Worm (Caenorhabditis elegans) whole organism, L4 larva: ENCODE results near the gene Y50D4B.1.

Experiments used
- T26A8.4 ChIP-seq: fragments of 200-800 bp; sonication (Bioruptor generic); IDR thresholded peaks from 2 replicates; pipeline ENCODE4 v1.3.6; 2022; ENCODE audit warnings: missing genetic modification characterization, missing compliant biosample characterization
- Y105C5A.15 ChIP-seq: fragments of 200-800 bp; sonication (Bioruptor generic); IDR thresholded peaks from 2 replicates; pipeline ENCODE4 v1.3.6; 2022; ENCODE audit warnings: missing genetic modification characterization, missing compliant biosample characterization
- Y48G9A.11 ChIP-seq: fragments of 200-800 bp; sonication (Bioruptor generic); IDR thresholded peaks from 2 replicates; pipeline ENCODE4 v1.3.6; 2022; ENCODE audit warnings: missing genetic modification reagents, missing genetic modification characterization, missing compliant biosample characterization
- Y5F2A.4 ChIP-seq: fragments of 200-800 bp; sonication (Bioruptor generic); optimal IDR thresholded peaks from 2 replicates; lab custom pipeline; 2018; ENCODE audit warnings: mild to moderate bottlenecking, missing genetic modification characterization, missing compliant biosample characterization
- Y75B8A.6 ChIP-seq: fragments of 200-800 bp; sonication (Bioruptor generic); IDR thresholded peaks from 2 replicates; pipeline ENCODE4 v1.3.6; 2022; ENCODE audit warnings: missing genetic modification reagents, missing genetic modification characterization, missing compliant biosample characterization
- aha-1 ChIP-seq: fragments of 150-350 bp; peaks from one replicate; lab custom pipeline; 2014; ENCODE audit warnings: missing biosample characterization, missing genetic modification characterization
- ama-1 ChIP-seq: fragments of 150-350 bp; optimal IDR thresholded peaks from 2 replicates; lab custom pipeline; 2014; ENCODE audit warnings: inconsistent platforms, mixed read lengths
- arid-1 ChIP-seq: fragments of 200-800 bp; sonication (Bioruptor generic); conservative IDR thresholded peaks from 2 replicates; pipeline ENCODE4 v1.3.6; 2022; ENCODE audit warnings: missing genetic modification reagents, missing genetic modification characterization, missing compliant biosample characterization
- ceh-44 ChIP-seq: fragments of 200-800 bp; sonication (Bioruptor generic); IDR thresholded peaks from 2 replicates; pipeline ENCODE4 v1.3.6; 2022; ENCODE audit warnings: missing genetic modification reagents, missing genetic modification characterization, missing compliant biosample characterization
- ceh-62 ChIP-seq: sonication (generic microtip); optimal IDR thresholded peaks from 2 replicates; lab custom pipeline; 2017; ENCODE audit warnings: missing biosample characterization, missing genetic modification characterization
- ctbp-1 ChIP-seq: fragments of 200-800 bp; sonication (Bioruptor generic); IDR thresholded peaks from 2 replicates; pipeline ENCODE4 v1.3.6; 2022; ENCODE audit warnings: missing genetic modification reagents, missing genetic modification characterization, missing compliant biosample characterization
- daf-16 ChIP-seq, 3 experiments: sonication (generic microtip); optimal IDR thresholded peaks; 2 replicates each; lab custom pipeline; 2016 to 2017; ENCODE audit warnings: missing genetic modification characterization in 3 of 3, missing genetic modification reagents in 3 of 3, mild to moderate bottlenecking in 2 of 3, missing compliant biosample characterization in 2 of 3, missing biosample characterization in 1 of 3, moderate library complexity in 1 of 3
- daf-19 ChIP-seq: fragments of 200-800 bp; sonication (Bioruptor generic); conservative IDR thresholded peaks from 2 replicates; pipeline ENCODE4 v1.3.6; 2022; ENCODE audit warnings: missing genetic modification characterization, missing compliant biosample characterization
- duxl-1 ChIP-seq: sonication (generic microtip); optimal IDR thresholded peaks from 2 replicates; lab custom pipeline; 2016; ENCODE audit warnings: mild to moderate bottlenecking, missing genetic modification characterization, moderate library complexity, missing compliant biosample characterization; ENCODE audit not compliant: poor library complexity
- dve-1 ChIP-seq: sonication (generic microtip); optimal IDR thresholded peaks from 2 replicates; lab custom pipeline; 2017; ENCODE audit warnings: antibody characterized with exemption, mild to moderate bottlenecking, missing genetic modification characterization, missing compliant biosample characterization; ENCODE audit not compliant: insufficient read depth
- egl-43 ChIP-seq: fragments of 200-800 bp; sonication (Bioruptor generic); IDR thresholded peaks from 2 replicates; pipeline ENCODE4 v1.3.6; 2022; ENCODE audit warnings: missing genetic modification reagents, missing genetic modification characterization, missing compliant biosample characterization
- gei-8 ChIP-seq: fragments of 200-800 bp; sonication (Bioruptor generic); optimal IDR thresholded peaks from 2 replicates; lab custom pipeline; 2018; ENCODE audit warnings: mild to moderate bottlenecking, missing genetic modification characterization, missing compliant biosample characterization
- hif-1 ChIP-seq, 2 experiments: sonication (generic microtip); optimal IDR thresholded peaks; 2 replicates each; lab custom pipeline; 2016 to 2017; ENCODE audit warnings: missing compliant biosample characterization in 2 of 2, missing genetic modification characterization in 2 of 2, missing genetic modification reagents in 2 of 2, missing genotype in 2 of 2, mild to moderate bottlenecking in 1 of 2
- hmg-1.1 ChIP-seq: fragments of 200-800 bp; sonication (Bioruptor generic); IDR thresholded peaks from 2 replicates; pipeline ENCODE4 v1.3.6; 2022; ENCODE audit warnings: missing genetic modification reagents, missing genetic modification characterization, missing compliant biosample characterization
- lim-7 ChIP-seq: fragments of 200-800 bp; sonication (Bioruptor generic); IDR thresholded peaks from 2 replicates; pipeline ENCODE4 v1.3.6; 2022; ENCODE audit warnings: missing genetic modification characterization, missing compliant biosample characterization
- lin-15B ChIP-seq: fragments of 150-350 bp; sonication (generic microtip); optimal IDR thresholded peaks from 3 replicates; lab custom pipeline; 2014; ENCODE audit warnings: missing biosample characterization, missing genetic modification characterization
- lsy-2 ChIP-seq, 2 experiments: fragments of 150-350 bp in 1 of 2; sonication (generic microtip) in 1 of 2; optimal IDR thresholded peaks; 2 replicates each; lab custom pipeline; 2014 to 2017; ENCODE audit warnings: missing biosample characterization in 2 of 2, missing genetic modification characterization in 2 of 2
- madf-5 ChIP-seq, 2 experiments: fragments of 200-800 bp; sonication (Bioruptor generic); IDR thresholded peaks; 2 replicates each; pipeline ENCODE4 v1.3.6; 2022; ENCODE audit warnings: missing compliant biosample characterization in 2 of 2, missing genetic modification characterization in 2 of 2
- madf-9 ChIP-seq: fragments of 200-800 bp; sonication (Bioruptor generic); conservative IDR thresholded peaks from 2 replicates; pipeline ENCODE4 v1.3.6; 2022; ENCODE audit warnings: missing genetic modification reagents, missing genetic modification characterization, missing compliant biosample characterization
- mep-1 ChIP-seq: fragments of 150-350 bp; sonication (generic microtip); optimal IDR thresholded peaks from 3 replicates; lab custom pipeline; 2014; ENCODE audit warnings: missing biosample characterization, missing genetic modification characterization
- mes-2 ChIP-seq: sonication (generic microtip); optimal IDR thresholded peaks from 2 replicates; lab custom pipeline; 2016; ENCODE audit warnings: missing genotype, mild to moderate bottlenecking, missing genetic modification characterization, missing compliant biosample characterization; ENCODE audit not compliant: poor library complexity, severe bottlenecking
- nhr-10 ChIP-seq: fragments of 150-350 bp; optimal IDR thresholded peaks from 2 replicates; lab custom pipeline; 2014; ENCODE audit warnings: missing biosample characterization, missing genetic modification characterization
- nhr-102 ChIP-seq: sonication (generic microtip); optimal IDR thresholded peaks from 2 replicates; lab custom pipeline; 2016; ENCODE audit warnings: mild to moderate bottlenecking, missing genetic modification characterization, moderate library complexity, missing compliant biosample characterization
- nhr-111 ChIP-seq: fragments of 200-800 bp; sonication (Bioruptor generic); optimal IDR thresholded peaks from 2 replicates; lab custom pipeline; 2018; ENCODE audit warnings: mild to moderate bottlenecking, missing genetic modification characterization, missing compliant biosample characterization
- nhr-28 ChIP-seq: fragments of 150-350 bp; optimal IDR thresholded peaks from 2 replicates; lab custom pipeline; 2014; ENCODE audit warnings: missing biosample characterization, missing genetic modification characterization
- nhr-42 ChIP-seq: fragments of 200-800 bp; sonication (Bioruptor generic); IDR thresholded peaks from 2 replicates; pipeline ENCODE4 v1.3.6; 2022; ENCODE audit warnings: missing genetic modification characterization, missing compliant biosample characterization
- nhr-6 ChIP-seq: fragments of 150-350 bp; optimal IDR thresholded peaks from 2 replicates; lab custom pipeline; 2014; ENCODE audit warnings: missing biosample characterization, missing genetic modification characterization
- nhr-76 ChIP-seq: fragments of 150-350 bp; optimal IDR thresholded peaks from 2 replicates; lab custom pipeline; 2014; ENCODE audit warnings: missing biosample characterization, missing genetic modification characterization
- nhr-77 ChIP-seq: fragments of 150-350 bp; optimal IDR thresholded peaks from 2 replicates; lab custom pipeline; 2014; ENCODE audit warnings: missing biosample characterization, missing genetic modification characterization
- pha-4 ChIP-seq, 2 experiments: fragments of 150-350 bp in 1 of 2; fragments of 200-800 bp in 1 of 2; sonication (Bioruptor generic) in 1 of 2; IDR thresholded peaks in 1 of 2; optimal IDR thresholded peaks in 1 of 2; 2 replicates each; pipeline versions ENCODE4 v1.3.6 to Lab custom; 2014 to 2022; ENCODE audit warnings: missing genetic modification characterization in 2 of 2, missing genetic modification reagents in 2 of 2, missing biosample characterization in 1 of 2, missing compliant biosample characterization in 1 of 2
- php-3 ChIP-seq: fragments of 200-800 bp; sonication (Bioruptor generic); IDR thresholded peaks from 2 replicates; pipeline ENCODE4 v1.3.6; 2022; ENCODE audit warnings: missing genetic modification reagents, missing genetic modification characterization, missing compliant biosample characterization
- rbr-2 ChIP-seq: sonication (generic microtip); optimal IDR thresholded peaks from 2 replicates; lab custom pipeline; 2016; ENCODE audit warnings: missing genotype, missing genetic modification characterization, missing compliant biosample characterization
- sdz-12 ChIP-seq: fragments of 200-800 bp; sonication (Bioruptor generic); optimal IDR thresholded peaks from 2 replicates; lab custom pipeline; 2018; ENCODE audit warnings: mild to moderate bottlenecking, missing genetic modification characterization, missing compliant biosample characterization
- snpc-1.2 ChIP-seq: fragments of 200-800 bp; sonication (Bioruptor generic); IDR thresholded peaks from 2 replicates; pipeline ENCODE4 v1.3.6; 2022; ENCODE audit warnings: missing genetic modification reagents, missing genetic modification characterization, missing compliant biosample characterization
- spr-3 ChIP-seq: fragments of 200-800 bp; sonication (Bioruptor generic); optimal IDR thresholded peaks from 2 replicates; lab custom pipeline; 2018; ENCODE audit warnings: mild to moderate bottlenecking, missing genetic modification characterization, missing compliant biosample characterization
- tag-97 ChIP-seq: fragments of 200-800 bp; sonication (Bioruptor generic); IDR thresholded peaks from 2 replicates; pipeline ENCODE4 v1.3.6; 2022; ENCODE audit warnings: missing genetic modification characterization, missing compliant biosample characterization
- tra-1 ChIP-seq: fragments of 200-800 bp; sonication (Bioruptor generic); IDR thresholded peaks from 2 replicates; pipeline ENCODE4 v1.3.6; 2022; ENCODE audit warnings: missing genetic modification reagents, missing genetic modification characterization, missing compliant biosample characterization
- unc-39 ChIP-seq: sonication (generic microtip); optimal IDR thresholded peaks from 2 replicates; lab custom pipeline; 2017; ENCODE audit warnings: missing biosample characterization, missing genetic modification characterization
- unc-62 ChIP-seq, 3 experiments: fragments of 150-350 bp in 1 of 3; sonication (generic microtip); optimal IDR thresholded peaks in 2 of 3; peaks in 1 of 3; 1 replicate in 1 of 3; 2 replicates in 2 of 3; lab custom pipeline; 2014 to 2017; ENCODE audit warnings: missing biosample characterization in 3 of 3, missing genetic modification characterization in 3 of 3, missing genetic modification reagents in 3 of 3, missing genotype in 1 of 3
- ztf-11 ChIP-seq: fragments of 150-350 bp; optimal IDR thresholded peaks from 2 replicates; lab custom pipeline; 2014; ENCODE audit warnings: missing biosample characterization, missing genetic modification characterization

The Y50D4B.1 gene

DNA sequence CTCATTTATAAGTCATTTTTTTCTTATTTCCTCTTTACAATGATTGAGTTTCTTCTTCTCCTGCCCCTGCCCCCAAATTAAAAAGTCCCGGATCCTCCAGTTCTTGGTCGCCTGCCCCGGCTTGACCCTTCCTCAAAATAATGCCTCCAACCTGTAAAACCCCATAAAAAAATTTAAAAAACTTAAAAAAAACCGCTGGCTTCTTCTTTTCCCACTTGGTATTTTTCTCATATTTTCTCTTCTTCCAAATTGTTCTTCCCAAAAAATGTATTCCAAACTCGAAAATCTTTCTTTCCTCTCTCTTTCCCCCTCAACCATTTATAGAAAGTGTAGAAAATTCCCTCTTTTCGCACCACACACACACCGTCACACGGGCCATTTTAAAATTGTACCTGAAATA, 44.7 kb downstream of the Y50D4B.1 start:
- TF ChIP-seq T26A8.4 (GFP tag; lab: Robert Waterston, UW) = no peak
- no peak for TF ChIP-seq daf-16 (GFP tag; optimal IDR thresholded peaks at IDR 0.05; lab: Kevin White, UChicago)
- no peak for TF ChIP-seq daf-16 (tag; optimal IDR thresholded peaks at IDR 0.05; lab: Kevin White, UChicago)
- TF ChIP-seq ceh-44 (GFP tag; lab: Robert Waterston, UW) = no peak
- TF ChIP-seq aha-1 = peak; percentile 85
- no peak for TF ChIP-seq egl-43 (GFP tag; lab: Robert Waterston, UW)
- no peak for TF ChIP-seq madf-9 (GFP tag; lab: Robert Waterston, UW)
- TF ChIP-seq ama-1 (lab: Kevin White, UChicago) = peak; percentile 87
- 0 out of 2 replicates have a peak, but pooled peaks have one; percentile 7 for TF ChIP-seq ctbp-1
- TF ChIP-seq gei-8 (GFP tag; lab: Kevin White, UChicago) = no peak
- TF ChIP-seq nhr-10 (tag; lab: Kevin White, UChicago) = no peak
- no peak for TF ChIP-seq unc-62 (GFP tag; optimal IDR thresholded peaks at IDR 0.05 in 1 of 2; lab: Kevin White, UChicago)
- no peak for TF ChIP-seq unc-62 (tag; optimal IDR thresholded peaks at IDR 0.05; lab: Kevin White, UChicago)
- 0 out of 2 replicates have a peak, but pooled peaks have one; percentile 10 for TF ChIP-seq tra-1
- TF ChIP-seq nhr-6 (tag; lab: Kevin White, UChicago) = no peak
- 0 out of 2 replicates have a peak, but pooled peaks have one; percentile 11 for TF ChIP-seq pha-4 (GFP tag; IDR thresholded peaks at IDR 0.05; lab: Robert Waterston, UW)
- TF ChIP-seq pha-4 (tag; optimal IDR thresholded peaks at IDR 0.05; lab: Kevin White, UChicago) = no peak
- TF ChIP-seq Y75B8A.6 (GFP tag; lab: Robert Waterston, UW) = no peak
- TF ChIP-seq nhr-77 = peak; percentile 2
- no peak for TF ChIP-seq duxl-1
- no peak for TF ChIP-seq sdz-12
- no peak for TF ChIP-seq madf-5 (GFP tag; IDR thresholded peaks at IDR 0.05; lab: Robert Waterston, UW)
- TF ChIP-seq, all 104 proteins: peak for 6

DNA sequence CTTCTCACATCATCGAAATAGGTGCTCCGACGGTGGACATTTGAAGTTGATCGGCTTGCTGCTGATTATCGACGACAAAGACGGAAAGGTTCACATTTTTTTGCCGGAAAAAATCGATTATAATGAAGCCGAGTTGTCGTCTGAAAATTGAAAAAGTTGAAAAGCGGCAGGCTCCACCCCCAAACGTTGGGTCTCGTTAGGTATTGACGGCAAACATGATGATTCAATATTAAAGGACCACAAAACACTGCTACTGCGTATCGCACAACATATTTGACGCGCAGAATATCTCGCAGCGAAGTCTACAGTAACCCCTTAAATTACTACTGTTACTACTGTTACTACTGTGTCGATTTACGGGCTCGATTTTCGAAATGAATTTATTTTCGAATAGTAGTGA, 45.5 kb downstream of the Y50D4B.1 start:
- TF ChIP-seq dve-1 = no peak
- no peak for TF ChIP-seq daf-16 (GFP tag; optimal IDR thresholded peaks at IDR 0.05; lab: Kevin White, UChicago)
- TF ChIP-seq daf-16 (tag; optimal IDR thresholded peaks at IDR 0.05; lab: Kevin White, UChicago) = no peak
- TF ChIP-seq gei-8 (GFP tag; lab: Kevin White, UChicago) = peak; percentile 66
- peak; percentile 58; the same call in 1 of the 2 replicates for TF ChIP-seq tra-1
- TF ChIP-seq hmg-1.1 (GFP tag; lab: Robert Waterston, UW) = 0 out of 2 replicates have a peak, but pooled peaks have one; percentile 26
- peak in 1 of 2 experiments; percentile 15 for TF ChIP-seq hif-1 (tag; optimal IDR thresholded peaks at IDR 0.05; lab: Kevin White, UChicago)
- peak; percentile 66; the same call in 1 of the 2 replicates for TF ChIP-seq nhr-42 (GFP tag; lab: Robert Waterston, UW)
- peak; percentile 34 for TF ChIP-seq rbr-2 (tag; lab: Kevin White, UChicago)
- 0 out of 2 replicates have a peak, but pooled peaks have one; percentile 16 for TF ChIP-seq tag-97 (GFP tag; lab: Robert Waterston, UW)
- TF ChIP-seq nhr-76 = no peak
- no peak for TF ChIP-seq nhr-28 (tag; lab: Kevin White, UChicago)
- no peak for TF ChIP-seq daf-19
- TF ChIP-seq spr-3 = no peak
- peak; percentile 64; the same call in 1 of the 2 replicates for TF ChIP-seq arid-1 (GFP tag; lab: Robert Waterston, UW)
- TF ChIP-seq aha-1 = peak; percentile 95
- TF ChIP-seq lim-7 = peak; percentile 47; the same call in 1 of the 2 replicates
- peak; percentile 32 for TF ChIP-seq mep-1 (tag; lab: Kevin White, UChicago)
- no peak for TF ChIP-seq unc-39 (tag; lab: Kevin White, UChicago)
- no peak for TF ChIP-seq lin-15B (tag; lab: Kevin White, UChicago)
- TF ChIP-seq madf-5 (GFP tag; IDR thresholded peaks at IDR 0.05; lab: Robert Waterston, UW) = peak in 1 of 2 experiments; percentile 66; a peak in 1 of 4 replicates
- peak in 1 of 2 experiments; percentile 47 for TF ChIP-seq lsy-2 (tag; optimal IDR thresholded peaks at IDR 0.05; lab: Kevin White, UChicago)
- no peak for TF ChIP-seq ztf-11 (tag; lab: Kevin White, UChicago)
- peak; percentile 43 for TF ChIP-seq nhr-111 (GFP tag; lab: Kevin White, UChicago)
- peak; percentile 70 for TF ChIP-seq egl-43 (GFP tag; lab: Robert Waterston, UW)
- TF ChIP-seq ctbp-1 = peak; percentile 73
- no peak for TF ChIP-seq php-3 (GFP tag; lab: Robert Waterston, UW)
- TF ChIP-seq snpc-1.2 (GFP tag; lab: Robert Waterston, UW) = no peak
- peak; percentile 79 for TF ChIP-seq nhr-102 (tag; lab: Kevin White, UChicago)
- TF ChIP-seq Y105C5A.15 (GFP tag; lab: Robert Waterston, UW) = 0 out of 2 replicates have a peak, but pooled peaks have one; percentile 65
- peak; percentile 63 for TF ChIP-seq mes-2
- TF ChIP-seq unc-62 (GFP tag; optimal IDR thresholded peaks at IDR 0.05 in 1 of 2; lab: Kevin White, UChicago) = no peak
- no peak for TF ChIP-seq unc-62 (tag; optimal IDR thresholded peaks at IDR 0.05; lab: Kevin White, UChicago)
- no peak for TF ChIP-seq ceh-62 (tag; lab: Kevin White, UChicago)
- TF ChIP-seq Y48G9A.11 = peak; percentile 57; the same call in 1 of the 2 replicates
- TF ChIP-seq Y5F2A.4 (GFP tag; lab: Kevin White, UChicago) = peak; percentile 19
